Fruit fly (Drosophila melanogaster): Measurements from ENCODE around the gene CG17026.

The CG17026 gene

dm6 chr3L:15987635-15988034 is 12.5 kb downstream of the CG17026 start, which contains the start of gene PolD1 (continued):
- TF ChIP-seq az2 (GFP tag; optimal IDR thresholded peaks at IDR 0.05): no peak
- TF ChIP-seq CG3726 (GFP tag; IDR thresholded peaks at IDR 0.05): no peak
- TF ChIP-seq Chrac-16 (GFP tag; optimal IDR thresholded peaks at IDR 0.05): peak; percentile 5
- no peak for TF ChIP-seq CG8765 (GFP tag; IDR thresholded peaks at IDR 0.05)
- no peak for TF ChIP-seq Xrp1 (GFP tag; IDR thresholded peaks at IDR 0.05)
- TF ChIP-seq Ets65A (GFP tag): peak; percentile 43

- no peak for TF ChIP-seq Taf1 (GFP tag; IDR thresholded peaks at IDR 0.05)
- no peak for TF ChIP-seq CG31224 (GFP tag; IDR thresholded peaks at IDR 0.05)
- TF ChIP-seq CG11560 (tag; IDR thresholded peaks at IDR 0.05): no peak
- TF ChIP-seq CoRest (tag; optimal IDR thresholded peaks at IDR 0.05): no peak
- TF ChIP-seq klu (GFP tag; IDR thresholded peaks at IDR 0.05): 0 out of 2 replicates have a peak, but pooled peaks have one; percentile 17
- no peak for TF ChIP-seq CG5953 (GFP tag; IDR thresholded peaks at IDR 0.05)
- TF ChIP-seq sob (GFP tag; IDR thresholded peaks at IDR 0.05): peak; percentile 28; the same call in 1 of the 2 replicates
- TF ChIP-seq dati (GFP tag; IDR thresholded peaks at IDR 0.05): no peak
- TF ChIP-seq slou (GFP tag; optimal IDR thresholded peaks at IDR 0.05): no peak
- no peak for TF ChIP-seq grn (GFP tag; optimal IDR thresholded peaks at IDR 0.05)
- TF ChIP-seq CG1602 (GFP tag; optimal IDR thresholded peaks at IDR 0.05): no peak
- TF ChIP-seq CG8924 (tag; optimal IDR thresholded peaks at IDR 0.05): no peak
- TF ChIP-seq Rx (GFP tag; IDR thresholded peaks at IDR 0.05): no peak
- TF ChIP-seq slbo (GFP tag; IDR thresholded peaks at IDR 0.05): peak; percentile 68
- TF ChIP-seq CG18599 (GFP tag; optimal IDR thresholded peaks at IDR 0.05): peak; percentile 44
- no peak for TF ChIP-seq CG13894 (tag; optimal IDR thresholded peaks at IDR 0.05)
- TF ChIP-seq CG12744 (GFP tag; optimal IDR thresholded peaks at IDR 0.05): no peak
- no peak for TF ChIP-seq CG10543 (GFP tag; optimal IDR thresholded peaks at IDR 0.05)
- TF ChIP-seq CG3847 (GFP tag; IDR thresholded peaks at IDR 0.05): 0 out of 2 replicates have a peak, but pooled peaks have one; percentile 14
- TF ChIP-seq cato (GFP tag; optimal IDR thresholded peaks at IDR 0.05; ENCODE audit: borderline replicate concordance): no peak
- no peak for TF ChIP-seq ttk (GFP tag; IDR thresholded peaks at IDR 0.05)
- no peak for TF ChIP-seq Aef1 (GFP tag; IDR thresholded peaks at IDR 0.05)
- no peak for TF ChIP-seq CG2875 (GFP tag; optimal IDR thresholded peaks at IDR 0.05)
- TF ChIP-seq trh (GFP tag; optimal IDR thresholded peaks at IDR 0.05): no peak
- TF ChIP-seq CG2712 (tag; optimal IDR thresholded peaks at IDR 0.05): peak; percentile 22
- peak; percentile 18 for TF ChIP-seq CTCF (GFP tag; optimal IDR thresholded peaks at IDR 0.05)
- TF ChIP-seq CG10147 (GFP tag; optimal IDR thresholded peaks at IDR 0.05): peak; percentile 40
- no peak for TF ChIP-seq tio (GFP tag; optimal IDR thresholded peaks at IDR 0.05)
- TF ChIP-seq CG14710 (tag; optimal IDR thresholded peaks at IDR 0.05): peak; percentile 59
- TF ChIP-seq tup (GFP tag; optimal IDR thresholded peaks at IDR 0.05): no peak
- TF ChIP-seq CG6654 (GFP tag; optimal IDR thresholded peaks at IDR 0.05): no peak
- peak; percentile 46 for TF ChIP-seq Fer1 (GFP tag; optimal IDR thresholded peaks at IDR 0.05)
- TF ChIP-seq Meics (GFP tag; optimal IDR thresholded peaks at IDR 0.05): no peak
- TF ChIP-seq tin (GFP tag; optimal IDR thresholded peaks at IDR 0.05): no peak
- TF ChIP-seq CG17361 (GFP tag; IDR thresholded peaks at IDR 0.05): 0 out of 3 replicates have a peak, but pooled peaks have one; percentile 36
- no peak for TF ChIP-seq CG12769 (tag; optimal IDR thresholded peaks at IDR 0.05)
- TF ChIP-seq CG7556 (GFP tag; optimal IDR thresholded peaks at IDR 0.05): peak; percentile 23
- TF ChIP-seq wdn (GFP tag; IDR thresholded peaks at IDR 0.05): no peak
- no peak for TF ChIP-seq slp2 (GFP tag; optimal IDR thresholded peaks at IDR 0.05)
- no peak for TF ChIP-seq ind (GFP tag; optimal IDR thresholded peaks at IDR 0.05)
- no peak for TF ChIP-seq caup (GFP tag; optimal IDR thresholded peaks at IDR 0.05; ENCODE audit: severe bottlenecking)
- TF ChIP-seq nerfin-1 (tag; optimal IDR thresholded peaks at IDR 0.05): peak; percentile 80
- TF ChIP-seq gcm (GFP tag; optimal IDR thresholded peaks at IDR 0.05): no peak
- TF ChIP-seq Rfx (GFP tag; IDR thresholded peaks at IDR 0.05): no peak
- peak; percentile 21 for TF ChIP-seq CG1647 (GFP tag; optimal IDR thresholded peaks at IDR 0.05)
Observed at dm6 chr3L:15988039-15988546, 12.9 kb downstream of the CG17026 start, which contains the start of gene Hip14. Gene Hip14, plus strand, starts transcription at chr3L:15988236.

Measured in whole organism, embryonic.